Worm (Caenorhabditis elegans) whole organism, young adult: ENCODE measurements around the gene F01F1.2.
A peak's percentile ranks its signal among the peaks of the same experiment; 100 is the strongest.

Experiments
- D2030.7 ChIP-seq: fragments of 200-800 bp; sonication (Bioruptor generic); IDR thresholded peaks from 2 replicates; pipeline ENCODE4 v1.3.6; 2022; ENCODE audit warnings: missing genetic modification reagents, missing genetic modification characterization, missing compliant biosample characterization
- F52B5.7 ChIP-seq: sonication (generic microtip); optimal IDR thresholded peaks from 2 replicates; lab custom pipeline; 2016; ENCODE audit warnings: mild to moderate bottlenecking, missing genetic modification characterization, missing compliant biosample characterization
- F55B11.4 ChIP-seq: sonication (generic microtip); optimal IDR thresholded peaks from 2 replicates; lab custom pipeline; 2016; ENCODE audit warnings: missing compliant biosample characterization, missing genetic modification characterization, borderline replicate concordance; ENCODE audit not compliant: insufficient read depth
- Y79H2A.3 ChIP-seq: fragments of 200-800 bp; sonication (Bioruptor generic); conservative IDR thresholded peaks from 2 replicates; pipeline ENCODE4 v1.3.6; 2022; ENCODE audit warnings: missing genetic modification reagents, missing genetic modification characterization, missing compliant biosample characterization
- ZK185.1 ChIP-seq: sonication (generic microtip); optimal IDR thresholded peaks from 2 replicates; lab custom pipeline; 2016; ENCODE audit warnings: mild to moderate bottlenecking, missing genetic modification characterization, missing compliant biosample characterization; ENCODE audit not compliant: poor library complexity, severe bottlenecking
- aptf-3 ChIP-seq: fragments of 200-800 bp; sonication (Bioruptor generic); IDR thresholded peaks from 2 replicates; pipeline ENCODE4 v1.3.6; 2022; ENCODE audit warnings: missing genetic modification characterization, missing compliant biosample characterization
- attf-5 ChIP-seq: fragments of 200-800 bp; sonication (Bioruptor generic); optimal IDR thresholded peaks from 2 replicates; lab custom pipeline; 2018; ENCODE audit warnings: mild to moderate bottlenecking, missing genetic modification characterization, missing compliant biosample characterization
- attf-6 ChIP-seq: fragments of 200-800 bp; sonication (Bioruptor generic); IDR thresholded peaks from 2 replicates; pipeline ENCODE4 v1.3.6; 2022; ENCODE audit warnings: missing genetic modification reagents, missing genetic modification characterization, missing compliant biosample characterization
- bed-2 ChIP-seq: fragments of 200-800 bp; sonication (Bioruptor generic); IDR thresholded peaks from 2 replicates; pipeline ENCODE4 v1.3.6; 2022; ENCODE audit warnings: missing genetic modification reagents, missing genetic modification characterization, missing compliant biosample characterization
- die-1 ChIP-seq: sonication (generic microtip); optimal IDR thresholded peaks from 2 replicates; lab custom pipeline; 2016; ENCODE audit warnings: missing genotype, mild to moderate bottlenecking, missing genetic modification characterization, missing compliant biosample characterization
- dox-1 ChIP-seq: fragments of 200-800 bp; sonication (Bioruptor generic); IDR thresholded peaks from 2 replicates; pipeline ENCODE4 v1.3.6; 2022; ENCODE audit warnings: missing genetic modification reagents, missing genetic modification characterization, missing compliant biosample characterization
- dpl-1 ChIP-seq: fragments of 150-350 bp; optimal IDR thresholded peaks from 2 replicates; lab custom pipeline; 2014; ENCODE audit warnings: missing biosample characterization, missing genetic modification reagents, missing genetic modification characterization
- egl-18 ChIP-seq: fragments of 200-800 bp; sonication (Bioruptor generic); IDR thresholded peaks from 2 replicates; pipeline ENCODE4 v1.3.6; 2022; ENCODE audit warnings: missing genetic modification reagents, missing genetic modification characterization, missing compliant biosample characterization
- hlh-12 ChIP-seq: sonication (generic microtip); optimal IDR thresholded peaks from 2 replicates; lab custom pipeline; 2016; ENCODE audit warnings: missing genetic modification characterization, missing compliant biosample characterization
- hmg-1.2 ChIP-seq: fragments of 200-800 bp; sonication (Bioruptor generic); IDR thresholded peaks from 2 replicates; pipeline ENCODE4 v1.3.6; 2022; ENCODE audit warnings: missing genetic modification reagents, missing genetic modification characterization, missing compliant biosample characterization
- hrde-1 ChIP-seq: sonication (generic microtip); optimal IDR thresholded peaks from 2 replicates; lab custom pipeline; 2016; ENCODE audit warnings: missing genetic modification characterization, mild to moderate bottlenecking, missing compliant biosample characterization, moderate library complexity, missing genotype, missing genetic modification reagents, borderline replicate concordance
- hsf-1 ChIP-seq: fragments of 200-800 bp; sonication (Bioruptor generic); IDR thresholded peaks from 2 replicates; pipeline ENCODE4 v1.3.6; 2022; ENCODE audit warnings: missing genetic modification reagents, missing genetic modification characterization, missing compliant biosample characterization
- let-607 ChIP-seq, 2 experiments: fragments of 200-800 bp in 1 of 2; sonication (Bioruptor generic) in 1 of 2; sonication (generic microtip) in 1 of 2; optimal IDR thresholded peaks; 2 replicates each; lab custom pipeline; 2016 to 2018; ENCODE audit warnings: mild to moderate bottlenecking in 2 of 2, missing compliant biosample characterization in 2 of 2, missing genetic modification characterization in 2 of 2, moderate library complexity in 2 of 2, missing genotype in 1 of 2
- lin-54 ChIP-seq: fragments of 200-800 bp; sonication (Bioruptor generic); optimal IDR thresholded peaks from 2 replicates; lab custom pipeline; 2018; ENCODE audit warnings: mild to moderate bottlenecking, missing genetic modification characterization, missing compliant biosample characterization
- madf-6 ChIP-seq: fragments of 200-800 bp; sonication (Bioruptor generic); IDR thresholded peaks from 2 replicates; pipeline ENCODE4 v1.3.6; 2022; ENCODE audit warnings: missing genetic modification reagents, missing genetic modification characterization, missing compliant biosample characterization
- mes-4 ChIP-seq: sonication (generic microtip); optimal IDR thresholded peaks from 2 replicates; lab custom pipeline; 2016; ENCODE audit warnings: missing genotype, missing genetic modification characterization, missing compliant biosample characterization
- nfya-1 ChIP-seq: sonication (generic microtip); optimal IDR thresholded peaks from 2 replicates; lab custom pipeline; 2017; ENCODE audit warnings: antibody characterized with exemption, missing compliant biosample characterization, missing genetic modification characterization, borderline replicate concordance; ENCODE audit not compliant: insufficient read depth
- nfyb-1 ChIP-seq: fragments of 200-800 bp; sonication (Bioruptor generic); IDR thresholded peaks from 2 replicates; pipeline ENCODE4 v1.3.6; 2022; ENCODE audit warnings: missing genetic modification reagents, missing genetic modification characterization, missing compliant biosample characterization
- nhr-80 ChIP-seq: sonication (generic microtip); optimal IDR thresholded peaks from 2 replicates; lab custom pipeline; 2016; ENCODE audit warnings: missing genetic modification characterization, missing compliant biosample characterization
- snpc-3.4 ChIP-seq: sonication (generic microtip); optimal IDR thresholded peaks from 2 replicates; lab custom pipeline; 2017; ENCODE audit warnings: missing genetic modification characterization, mild to moderate bottlenecking, missing compliant biosample characterization, antibody characterized with exemption, moderate library complexity, missing genotype, missing genetic modification reagents
- snpc-4 ChIP-seq, 5 experiments: fragments of 150-350 bp in 1 of 5; sonication (generic microtip) in 4 of 5; optimal IDR thresholded peaks; 2 replicates each; lab custom pipeline; 2014 to 2018; ENCODE audit warnings: missing genetic modification characterization in 5 of 5, missing biosample characterization in 3 of 5, antibody characterized with exemption in 2 of 5, mild to moderate bottlenecking in 2 of 5, missing compliant biosample characterization in 2 of 5, missing genotype in 2 of 5, moderate library complexity in 2 of 5, missing genetic modification reagents in 1 of 5
- tbx-9 ChIP-seq: sonication (generic microtip); optimal IDR thresholded peaks from 2 replicates; lab custom pipeline; 2016; ENCODE audit warnings: borderline replicate concordance, missing genetic modification characterization, inconsistent platforms, missing compliant biosample characterization
- unc-130 ChIP-seq: sonication (generic microtip); optimal IDR thresholded peaks from 2 replicates; lab custom pipeline; 2016; ENCODE audit warnings: missing genetic modification reagents, missing genetic modification characterization, missing compliant biosample characterization
- zim-3 ChIP-seq: sonication (generic microtip); optimal IDR thresholded peaks from 2 replicates; lab custom pipeline; 2017; ENCODE audit warnings: mild to moderate bottlenecking, missing genetic modification characterization, moderate library complexity, missing compliant biosample characterization

F01F1.2 gene

DNA sequence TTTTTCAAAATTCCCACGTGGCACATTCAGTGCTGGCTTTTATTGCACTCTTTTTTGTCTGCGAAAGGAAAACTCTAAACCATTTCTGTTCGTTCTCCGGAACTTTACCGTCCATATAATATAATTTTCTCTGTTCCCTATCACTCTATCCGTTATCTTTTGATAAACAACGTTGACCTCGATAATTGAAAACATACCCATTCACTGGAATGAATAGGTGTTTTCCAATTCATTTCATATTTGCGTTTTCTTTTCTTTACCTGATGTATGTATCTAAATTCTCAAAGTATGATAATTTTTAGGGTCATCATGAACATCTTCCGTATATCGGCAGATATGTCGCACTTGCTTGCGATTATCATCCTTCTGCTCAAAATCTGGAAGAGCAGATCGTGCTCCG is 28.4 kb downstream of the F01F1.2 start, which contains the start of gene erd-2.2:
Gene erd-2.2, plus strand, starts transcription at position 301 of the 400 bp plus-strand sequence.
- TF ChIP-seq F52B5.7: no peak
- TF ChIP-seq hlh-12 (tag; lab: Kevin White, UChicago): no peak
- no peak for TF ChIP-seq egl-18 (GFP tag; lab: Robert Waterston, UW)
- TF ChIP-seq bed-2: no peak

DNA sequence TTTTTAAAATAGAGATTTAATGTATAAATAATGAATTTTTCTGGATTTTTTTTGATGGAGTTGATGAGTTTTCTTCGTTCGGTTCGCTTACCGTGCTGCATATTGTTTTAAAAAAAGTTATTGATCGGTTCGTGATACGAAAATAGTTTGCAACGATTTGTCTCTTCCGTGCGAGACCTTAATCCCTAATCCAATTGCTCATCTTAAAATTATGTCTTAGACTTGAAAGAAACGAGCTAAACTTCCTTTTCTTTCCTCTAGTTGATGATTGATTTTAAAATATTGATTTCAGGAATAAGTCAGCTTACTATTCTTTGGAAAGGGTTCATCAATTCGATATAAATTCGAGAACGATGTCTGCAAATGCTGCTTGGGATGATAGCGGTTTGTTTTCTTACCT is 30.1 kb downstream of the F01F1.2 start, which contains the start of gene C28H8.3:
Gene C28H8.3, plus strand, starts transcription at position 293 of the 400 bp plus-strand sequence.
- TF ChIP-seq hmg-1.2 (GFP tag; lab: Robert Waterston, UW) (peak; percentile 19; the same call in 1 of the 2 replicates), Y79H2A.3 (no peak), F55B11.4 (tag; lab: Kevin White, UChicago) (no peak), hsf-1 (GFP tag; lab: Robert Waterston, UW) (peak; percentile 53), nfyb-1 (GFP tag; lab: Robert Waterston, UW) (peak; percentile 40; the same call in 1 of the 2 replicates), unc-130 (GFP tag; lab: Kevin White, UChicago) (no peak)

DNA sequence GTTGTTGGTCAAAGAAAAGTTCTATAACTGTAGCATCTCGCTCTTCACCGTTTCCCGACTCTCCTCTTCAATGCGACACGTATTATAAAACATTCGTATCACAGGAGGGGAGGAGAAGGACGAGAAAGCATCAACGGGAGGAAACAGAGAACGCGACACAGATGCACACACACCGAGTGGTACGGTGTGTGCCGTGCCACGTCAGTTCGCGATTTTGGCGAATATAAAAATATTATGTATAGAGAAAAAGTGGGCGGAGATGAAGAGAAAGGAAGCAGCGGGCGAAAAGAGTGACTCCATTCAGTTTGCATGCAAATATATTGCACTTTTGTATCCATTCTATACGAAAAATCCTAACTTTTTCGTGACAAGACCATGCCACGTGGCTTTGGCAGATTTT is 36.4 kb downstream of the F01F1.2 start:
- TF ChIP-seq hrde-1 (tag; lab: Kevin White, UChicago) (peak; percentile 50), nhr-80 (peak; percentile 67), tbx-9 (tag; lab: Kevin White, UChicago) (no peak), mes-4 (tag; lab: Kevin White, UChicago) (peak; percentile 1), dox-1 (GFP tag; lab: Robert Waterston, UW) (peak; percentile 40; the same call in 1 of the 2 replicates), snpc-4 (GFP tag; optimal IDR thresholded peaks at IDR 0.05; lab: Kevin White, UChicago) (no peak), snpc-4 (tag; optimal IDR thresholded peaks at IDR 0.05; lab: Kevin White, UChicago) (peak in 3 of 4 experiments; percentile 13 to 42 (median 35)), hmg-1.2 (GFP tag; lab: Robert Waterston, UW) (peak; percentile 26; the same call in 1 of the 2 replicates), madf-6 (GFP tag; lab: Robert Waterston, UW) (peak; percentile 23; the same call in 1 of the 2 replicates), let-607 (tag; optimal IDR thresholded peaks at IDR 0.05; lab: Kevin White, UChicago) (peak; percentile 77 to 79), F52B5.7 (peak; percentile 3), aptf-3 (GFP tag; lab: Robert Waterston, UW) (no peak), die-1 (peak; percentile 12), D2030.7 (GFP tag; lab: Robert Waterston, UW) (0 out of 2 replicates have a peak, but pooled peaks have one; percentile 35), attf-6 (GFP tag; lab: Robert Waterston, UW) (no peak), snpc-3.4 (tag; lab: Kevin White, UChicago) (peak; percentile 35), lin-54 (GFP tag; lab: Kevin White, UChicago) (peak; percentile 33), nfyb-1 (GFP tag; lab: Robert Waterston, UW) (peak; percentile 54; the same call in 1 of the 2 replicates), nfya-1 (tag; lab: Kevin White, UChicago) (no peak)

DNA sequence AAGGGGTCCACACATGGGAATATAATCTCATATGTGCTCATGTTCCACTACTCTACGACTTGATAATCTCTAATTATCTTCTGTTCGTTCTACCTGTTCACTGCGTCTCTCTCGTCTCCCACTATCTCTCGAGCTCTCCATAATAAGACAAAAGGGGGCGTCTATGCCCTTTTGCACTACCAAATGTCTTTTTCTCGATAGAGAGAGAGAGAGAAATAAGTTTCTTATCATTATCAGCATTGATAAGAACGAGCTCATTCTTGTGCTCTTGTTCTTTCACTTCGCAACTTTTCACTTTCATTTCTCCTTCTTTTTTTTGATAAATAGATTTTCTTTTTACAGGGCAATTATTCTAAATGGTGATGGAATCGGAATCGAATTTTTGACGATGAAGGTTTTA is 37.6 kb downstream of the F01F1.2 start:
- TF ChIP-seq dox-1 (GFP tag; lab: Robert Waterston, UW) (peak; percentile 55), attf-5 (GFP tag; lab: Kevin White, UChicago) (no peak), hmg-1.2 (GFP tag; lab: Robert Waterston, UW) (0 out of 2 replicates have a peak, but pooled peaks have one; percentile 6), zim-3 (tag; lab: Kevin White, UChicago) (no peak), aptf-3 (GFP tag; lab: Robert Waterston, UW) (no peak), nhr-80 (peak; percentile 88), ZK185.1 (tag; lab: Kevin White, UChicago) (peak; percentile 2), dpl-1 (no peak), lin-54 (GFP tag; lab: Kevin White, UChicago) (no peak)
